Worm (Caenorhabditis elegans): ENCODE results near the gene dmsr-10.

The dmsr-10 gene

ce11 chrV:6787906-6788430 lies 13.8 kb downstream of the dmsr-10 start, which contains the start of gene ZC404.2:
ZC404.2 (plus strand) TSS chrV:6787952.
- TF ChIP-seq unc-39 (tag; optimal IDR thresholded peaks at IDR 0.05): no peak
- TF ChIP-seq lsy-12 (tag; optimal IDR thresholded peaks at IDR 0.05): no peak
- no peak for TF ChIP-seq nhr-77 (tag; optimal IDR thresholded peaks at IDR 0.05)
- no peak for TF ChIP-seq nhr-25 (tag; optimal IDR thresholded peaks at IDR 0.05)
- no peak for TF ChIP-seq lin-39 (tag; optimal IDR thresholded peaks at IDR 0.05)

ce11 chrV:6784853-6785492 lies 16.8 kb downstream of the dmsr-10 start, which contains the start of the genes spn-4 and spe-39:
spn-4 (minus strand) TSS chrV:6784903.
spe-39 (plus strand) TSS chrV:6785451.
- peak; percentile 47 for TF ChIP-seq snpc-4 (tag; optimal IDR thresholded peaks at IDR 0.05)
- TF ChIP-seq lin-39 (tag; optimal IDR thresholded peaks at IDR 0.05): peak; percentile 65
- TF ChIP-seq fkh-2 (tag; optimal IDR thresholded peaks at IDR 0.05): no peak
- no peak for TF ChIP-seq unc-39 (tag; optimal IDR thresholded peaks at IDR 0.05)
- TF ChIP-seq aly-2 (tag; optimal IDR thresholded peaks at IDR 0.05): no peak
- TF ChIP-seq fkh-10 (GFP tag; optimal IDR thresholded peaks at IDR 0.05): no peak
- TF ChIP-seq ceh-82 (tag; optimal IDR thresholded peaks at IDR 0.05): no peak
- no peak for TF ChIP-seq mml-1 (tag; optimal IDR thresholded peaks at IDR 0.05)
- TF ChIP-seq egl-27 (tag; optimal IDR thresholded peaks at IDR 0.05): no peak
- TF ChIP-seq nhr-25 (tag; optimal IDR thresholded peaks at IDR 0.05): peak; percentile 34
- TF ChIP-seq jun-1 (tag; optimal IDR thresholded peaks at IDR 0.05): no peak
- no peak for TF ChIP-seq eor-1 (tag; optimal IDR thresholded peaks at IDR 0.05)
- no peak for TF ChIP-seq nhr-11 (tag; optimal IDR thresholded peaks at IDR 0.05)
- peak; percentile 10 for TF ChIP-seq elt-1 (tag; optimal IDR thresholded peaks at IDR 0.05)
- no peak for TF ChIP-seq elt-3 (tag; optimal IDR thresholded peaks at IDR 0.05)
- TF ChIP-seq nhr-237 (tag; optimal IDR thresholded peaks at IDR 0.05): no peak
- no peak for TF ChIP-seq fos-1 (tag; optimal IDR thresholded peaks at IDR 0.05)
- TF ChIP-seq lin-15B (tag; optimal IDR thresholded peaks at IDR 0.05): peak; percentile 55
- no peak for TF ChIP-seq tbx-2 (tag; optimal IDR thresholded peaks at IDR 0.05)
- no peak for TF ChIP-seq ceh-16 (tag; optimal IDR thresholded peaks at IDR 0.05)
- no peak for TF ChIP-seq unc-62 (GFP tag; optimal IDR thresholded peaks at IDR 0.05)
- no peak for TF ChIP-seq pha-4 (tag; optimal IDR thresholded peaks at IDR 0.05)
- no peak for TF ChIP-seq sea-2 (GFP tag; optimal IDR thresholded peaks at IDR 0.05)
- TF ChIP-seq nhr-67 (tag; optimal IDR thresholded peaks at IDR 0.05): peak; percentile 28
- TF ChIP-seq mdl-1 (tag; optimal IDR thresholded peaks at IDR 0.05): no peak
- TF ChIP-seq ZK546.5 (tag; optimal IDR thresholded peaks at IDR 0.05): no peak
- no peak for TF ChIP-seq nhr-12 (tag; optimal IDR thresholded peaks at IDR 0.05)
- TF ChIP-seq ztf-11 (tag; optimal IDR thresholded peaks at IDR 0.05): no peak
- peak; percentile 92 for TF ChIP-seq hmg-11 (tag; optimal IDR thresholded peaks at IDR 0.05)
- TF ChIP-seq nhr-77 (tag; optimal IDR thresholded peaks at IDR 0.05): no peak
- TF ChIP-seq nhr-23 (tag; optimal IDR thresholded peaks at IDR 0.05): peak; percentile 81
- no peak for TF ChIP-seq daf-12 (tag; optimal IDR thresholded peaks at IDR 0.05)
- TF ChIP-seq nfya-1 (tag; optimal IDR thresholded peaks at IDR 0.05; ENCODE audit: insufficient read depth): peak; percentile 83
- TF ChIP-seq ama-1 (optimal IDR thresholded peaks at IDR 0.05): no peak
- TF ChIP-seq nhr-76 (tag; optimal IDR thresholded peaks at IDR 0.05): peak; percentile 51
- TF ChIP-seq skn-1 (tag; optimal IDR thresholded peaks at IDR 0.05): peak; percentile 53
- TF ChIP-seq nhr-28 (tag; optimal IDR thresholded peaks at IDR 0.05): no peak
- peak; percentile 66 for TF ChIP-seq R02D3.7 (tag; optimal IDR thresholded peaks at IDR 0.05)
- TF ChIP-seq lsy-12 (tag; optimal IDR thresholded peaks at IDR 0.05): peak; percentile 10
- TF ChIP-seq zag-1 (tag; optimal IDR thresholded peaks at IDR 0.05): no peak
- TF ChIP-seq nhr-43 (tag; optimal IDR thresholded peaks at IDR 0.05; ENCODE audit: poor library complexity, severe bottlenecking): peak; percentile 77
- no peak for TF ChIP-seq ztf-4 (tag; optimal IDR thresholded peaks at IDR 0.05)
- peak; percentile 32 for TF ChIP-seq elt-2 (tag; optimal IDR thresholded peaks at IDR 0.05)
- TF ChIP-seq ceh-28 (tag; optimal IDR thresholded peaks at IDR 0.05): no peak
- TF ChIP-seq ceh-9 (tag; optimal IDR thresholded peaks at IDR 0.05): no peak
- TF ChIP-seq pqm-1 (tag; optimal IDR thresholded peaks at IDR 0.05): peak; percentile 29
- peak; percentile 7 for TF ChIP-seq egl-5 (tag; optimal IDR thresholded peaks at IDR 0.05)

Measured in whole organism, L3 larva.